Fruit fly (Drosophila melanogaster): Measurements from ENCODE around the gene shep.

The shep gene

dm6 chr3L:5247923-5248821 is 29.6 kb downstream of the shep start (continued):
- TF ChIP-seq CG11723 (GFP tag; optimal IDR thresholded peaks at IDR 0.05) (peak; percentile 32), slp2 (GFP tag; optimal IDR thresholded peaks at IDR 0.05) (peak; percentile 66), CG33213 (GFP tag; optimal IDR thresholded peaks at IDR 0.05) (no peak), HLH4C (GFP tag; IDR thresholded peaks at IDR 0.05; ENCODE audit: partially characterized antibody) (no peak), CG8388 (GFP tag; optimal IDR thresholded peaks at IDR 0.05) (peak; percentile 50), unpg (GFP tag; optimal IDR thresholded peaks at IDR 0.05) (peak; percentile 56), CG43689 (GFP tag; IDR thresholded peaks at IDR 0.05) (0 out of 2 replicates have a peak, but pooled peaks have one; percentile 13), BEAF-32 (GFP tag; optimal IDR thresholded peaks at IDR 0.05) (no peak), CG32532 (GFP tag; IDR thresholded peaks at IDR 0.05) (peak; percentile 18; the same call in 1 of the 2 replicates), CG17361 (GFP tag; IDR thresholded peaks at IDR 0.05) (peak; percentile 76), CG7357 (GFP tag; IDR thresholded peaks at IDR 0.05) (peak; percentile 71), MTF-1 (GFP tag; optimal IDR thresholded peaks at IDR 0.05; ENCODE audit: borderline replicate concordance) (no peak), Aef1 (GFP tag; IDR thresholded peaks at IDR 0.05) (peak; percentile 56), Dbx (GFP tag; IDR thresholded peaks at IDR 0.05) (peak; percentile 38; the same call in 1 of the 3 replicates), BtbVII (GFP tag; optimal IDR thresholded peaks at IDR 0.05) (peak; percentile 10), HLH3B (GFP tag; IDR thresholded peaks at IDR 0.05) (peak; percentile 54; the same call in 1 of the 2 replicates), dysf (GFP tag; IDR thresholded peaks at IDR 0.05) (peak; percentile 86), Kr (GFP tag; optimal IDR thresholded peaks at IDR 0.05) (no peak), tio (GFP tag; optimal IDR thresholded peaks at IDR 0.05) (peak; percentile 18), Hmr (GFP tag; optimal IDR thresholded peaks at IDR 0.05) (peak; percentile 65), klu (GFP tag; IDR thresholded peaks at IDR 0.05) (peak; percentile 64), lab (GFP tag; optimal IDR thresholded peaks at IDR 0.05) (peak; percentile 57), Fer1 (GFP tag; optimal IDR thresholded peaks at IDR 0.05) (peak; percentile 66), nom (GFP tag; optimal IDR thresholded peaks at IDR 0.05) (peak; percentile 18), CG13123 (GFP tag; optimal IDR thresholded peaks at IDR 0.05) (peak; percentile 6), vfl (GFP tag; optimal IDR thresholded peaks at IDR 0.05) (peak; percentile 27), sisA (GFP tag; IDR thresholded peaks at IDR 0.05) (peak; percentile 68), CG17568 (GFP tag; optimal IDR thresholded peaks at IDR 0.05) (no peak), dpn (GFP tag; optimal IDR thresholded peaks at IDR 0.05) (peak; percentile 46 to 53), CG6272 (GFP tag; IDR thresholded peaks at IDR 0.05) (peak; percentile 35; the same call in 1 of the 2 replicates), Scr (GFP tag; IDR thresholded peaks at IDR 0.05; ENCODE audit: partially characterized antibody) (no peak), Dip2 (GFP tag; IDR thresholded peaks at IDR 0.05) (no peak), D (optimal IDR thresholded peaks at IDR 0.05) (no peak), D (GFP tag; optimal IDR thresholded peaks at IDR 0.05) (peak; percentile 40), Hr51 (GFP tag; optimal IDR thresholded peaks at IDR 0.05) (peak in 1 of 2 experiments; percentile 70), CG2889 (GFP tag; IDR thresholded peaks at IDR 0.05) (peak; percentile 61; the same call in 1 of the 3 replicates), NC2β (GFP tag; optimal IDR thresholded peaks at IDR 0.05) (peak; percentile 11), CG1233 (GFP tag; optimal IDR thresholded peaks at IDR 0.05) (peak; percentile 4), h (optimal IDR thresholded peaks at IDR 0.05) (no peak), CG4730 (GFP tag; IDR thresholded peaks at IDR 0.05) (peak; percentile 41; the same call in 1 of the 2 replicates), fu2 (GFP tag; optimal IDR thresholded peaks at IDR 0.05) (peak; percentile 50), CG9817 (tag; optimal IDR thresholded peaks at IDR 0.05) (peak; percentile 37), disco-r (GFP tag; optimal IDR thresholded peaks at IDR 0.05) (peak; percentile 20), phol (tag; optimal IDR thresholded peaks at IDR 0.05) (peak; percentile 68), Rfx (GFP tag; IDR thresholded peaks at IDR 0.05) (peak; percentile 75), Sox100B (GFP tag; optimal IDR thresholded peaks at IDR 0.05) (peak; percentile 59), Awh (GFP tag; IDR thresholded peaks at IDR 0.05) (peak; percentile 37; the same call in 1 of the 2 replicates), CG10147 (GFP tag; optimal IDR thresholded peaks at IDR 0.05) (peak; percentile 43)

Measured in whole organism, embryonic.